Fruit fly (Drosophila melanogaster): ENCODE results near the gene Svil.

Gene Svil

dm6 chr3L:2387816-2388215 is 10.4 kb downstream of the Svil start (continued):
- TF ChIP-seq CG15336 (GFP tag; IDR thresholded peaks at IDR 0.05) (0 out of 2 replicates have a peak, but pooled peaks have one; percentile 9), CG16779 (tag; optimal IDR thresholded peaks at IDR 0.05) (no peak), Hr38 (GFP tag; optimal IDR thresholded peaks at IDR 0.05) (no peak), Ets21C (GFP tag; optimal IDR thresholded peaks at IDR 0.05) (no peak), dac (GFP tag; optimal IDR thresholded peaks at IDR 0.05) (no peak), fd59A (GFP tag; optimal IDR thresholded peaks at IDR 0.05) (no peak), CG6808 (GFP tag; optimal IDR thresholded peaks at IDR 0.05) (no peak), CG6163 (GFP tag; IDR thresholded peaks at IDR 0.05) (0 out of 3 replicates have a peak, but pooled peaks have one; percentile 29), CG1621 (tag; optimal IDR thresholded peaks at IDR 0.05) (no peak), pdm3 (GFP tag; optimal IDR thresholded peaks at IDR 0.05) (no peak)

- TF ChIP-seq CG34406 (GFP tag; optimal IDR thresholded peaks at IDR 0.05) (no peak), svp (GFP tag) (peak; percentile 63)
Observed at dm6 chr3L:2388683-2389315, 11.3 kb downstream of the Svil start, which contains the start of gene Mzt1. TSS of gene Mzt1 (plus strand) at chr3L:2389265.

DNA sequence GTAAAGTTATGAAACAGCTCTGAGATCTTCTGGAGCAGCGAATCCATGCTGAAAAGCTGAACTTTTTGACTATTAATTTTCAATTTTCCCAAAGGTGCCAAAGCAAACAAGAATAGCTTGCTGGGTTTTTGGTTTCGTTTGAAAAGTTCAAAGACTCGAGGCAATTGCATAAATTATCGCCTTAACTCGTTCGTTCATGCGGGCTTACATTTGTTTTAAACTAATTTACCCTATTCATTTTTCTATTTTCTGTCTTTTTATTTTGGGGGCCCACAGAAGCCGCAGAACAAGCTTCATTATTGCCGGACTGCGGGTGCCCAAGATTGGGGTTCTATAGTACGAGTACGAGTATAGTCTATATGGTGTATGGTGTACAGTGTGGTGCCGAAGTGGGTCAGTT is 13.4 kb downstream of the Svil start, which contains the start of the genes CG32298 and CG32299:
TSS of gene CG32298 (minus strand) at position 101 of the 400 bp plus-strand sequence.
TSS of gene CG32299 (minus strand) at position 101 of the 400 bp plus-strand sequence.
- no peak for TF ChIP-seq fd59A (GFP tag; optimal IDR thresholded peaks at IDR 0.05)

- TF ChIP-seq fkh (GFP tag; optimal IDR thresholded peaks at IDR 0.05) (peak; percentile 37), Sox102F (GFP tag; optimal IDR thresholded peaks at IDR 0.05) (peak; percentile 7), vri (GFP tag; optimal IDR thresholded peaks at IDR 0.05) (peak; percentile 71), Ets21C (GFP tag; optimal IDR thresholded peaks at IDR 0.05) (no peak), svp (GFP tag) (peak; percentile 67), OdsH (GFP tag; optimal IDR thresholded peaks at IDR 0.05) (no peak)
Observed at dm6 chr3L:2392745-2393435, 15.4 kb downstream of the Svil start.

DNA sequence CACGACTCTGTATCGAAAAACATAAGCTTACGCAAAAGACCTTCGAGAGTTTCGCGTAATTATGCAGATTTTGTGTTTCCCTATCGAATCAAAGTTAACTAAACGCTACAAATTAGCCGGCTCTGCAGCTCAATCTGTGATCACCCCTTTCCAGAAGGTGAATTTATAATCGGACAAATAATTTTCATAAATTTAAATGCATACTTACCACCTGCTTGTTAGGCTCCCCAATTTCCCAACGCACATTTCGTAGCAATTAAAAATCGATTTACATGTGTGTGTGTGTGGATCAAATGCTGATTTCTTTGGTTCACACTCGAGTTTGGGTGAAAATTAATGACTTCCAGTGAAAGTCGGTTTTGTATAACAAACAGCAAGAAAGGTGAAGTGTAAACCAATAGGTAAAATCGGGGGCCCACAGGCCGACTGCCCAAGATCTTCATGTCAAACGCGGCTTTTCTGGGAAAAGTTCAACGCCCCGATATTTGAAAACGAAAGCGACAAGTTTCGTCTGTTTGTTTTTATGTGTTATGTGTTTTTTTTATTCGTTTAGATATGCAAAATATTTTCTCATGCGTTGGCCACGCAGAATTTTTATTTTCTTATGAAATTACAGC is 20.2 kb downstream of the Svil start:
- no peak for TF ChIP-seq Hr39 (GFP tag; optimal IDR thresholded peaks at IDR 0.05)

dm6 chr3L:2398636-2399035 is 21.2 kb downstream of the Svil start:
- TF ChIP-seq eg (GFP tag; IDR thresholded peaks at IDR 0.05) (no peak), spab (GFP tag; optimal IDR thresholded peaks at IDR 0.05) (no peak), Blimp-1 (GFP tag; optimal IDR thresholded peaks at IDR 0.05) (no peak), CG3919 (GFP tag; optimal IDR thresholded peaks at IDR 0.05) (no peak), CG11294 (GFP tag; IDR thresholded peaks at IDR 0.05) (no peak), Eip75B (GFP tag; optimal IDR thresholded peaks at IDR 0.05) (no peak), CG10669 (GFP tag; optimal IDR thresholded peaks at IDR 0.05) (no peak), CG8632 (GFP tag; optimal IDR thresholded peaks at IDR 0.05) (no peak)

- TF ChIP-seq Sox14 (GFP tag; optimal IDR thresholded peaks at IDR 0.05) (no peak), dsx (GFP tag; optimal IDR thresholded peaks at IDR 0.05; ENCODE audit: poor library complexity, severe bottlenecking) (no peak), CG8632 (GFP tag; optimal IDR thresholded peaks at IDR 0.05) (no peak), Met (GFP tag; optimal IDR thresholded peaks at IDR 0.05) (no peak), CG10631 (GFP tag; optimal IDR thresholded peaks at IDR 0.05) (no peak), CG11902 (GFP tag; optimal IDR thresholded peaks at IDR 0.05) (no peak), Eip78C (GFP tag) (no peak)
Observed at dm6 chr3L:2399788-2400187, 22.3 kb downstream of the Svil start.
